Fruit fly (Drosophila melanogaster) whole organism, prepupa: ENCODE data around the gene Dhc62B.

ENCODE experiments used
- CG10631 ChIP-seq: fragments of 200-800 bp; sonication (Bioruptor generic); optimal IDR thresholded peaks from 2 replicates; lab custom pipeline; 2016; ENCODE audit warnings: missing biosample characterization, missing genetic modification characterization
- CG10669 ChIP-seq: fragments of 200-800 bp; sonication (Bioruptor generic); optimal IDR thresholded peaks from 3 replicates; lab custom pipeline; 2018; ENCODE audit warnings: missing biosample characterization, mild to moderate bottlenecking, missing genetic modification characterization, moderate library complexity
- CG11762 ChIP-seq: fragments of 200-800 bp; sonication (Bioruptor generic); optimal IDR thresholded peaks from 3 replicates; lab custom pipeline; 2016; ENCODE audit warnings: missing biosample characterization, missing genetic modification characterization; ENCODE audit not compliant: insufficient read depth
- CG15336 ChIP-seq: fragments of 200-800 bp; sonication (Bioruptor generic); IDR thresholded peaks from 2 replicates; pipeline ENCODE4 v1.3.6; 2022; ENCODE audit warnings: missing biosample characterization, missing genetic modification characterization
- CG32006 ChIP-seq: fragments of 200-800 bp; sonication (Bioruptor generic); optimal IDR thresholded peaks from 3 replicates; lab custom pipeline; 2017; ENCODE audit warnings: missing biosample characterization, mild to moderate bottlenecking, missing genetic modification characterization
- CG34406 ChIP-seq: fragments of 200-800 bp; sonication (Bioruptor generic); optimal IDR thresholded peaks from 3 replicates; lab custom pipeline; 2016; ENCODE audit warnings: missing biosample characterization, missing genetic modification characterization
- CG3919 ChIP-seq: fragments of 200-800 bp; sonication (Bioruptor generic); optimal IDR thresholded peaks from 3 replicates; lab custom pipeline; 2016; ENCODE audit warnings: missing biosample characterization, missing genetic modification characterization
- CG4318 ChIP-seq: fragments of 200-800 bp; sonication (Bioruptor generic); optimal IDR thresholded peaks from 3 replicates; lab custom pipeline; 2017; ENCODE audit warnings: missing biosample characterization, mild to moderate bottlenecking, missing genetic modification characterization
- CG6276 ChIP-seq: fragments of 200-800 bp; sonication (Bioruptor generic); optimal IDR thresholded peaks from 2 replicates; lab custom pipeline; 2017; ENCODE audit warnings: missing biosample characterization, mild to moderate bottlenecking, missing genetic modification characterization
- CG6808 ChIP-seq: fragments of 200-800 bp; sonication (Bioruptor generic); optimal IDR thresholded peaks from 3 replicates; lab custom pipeline; 2017; ENCODE audit warnings: missing biosample characterization, missing genetic modification characterization, mild to moderate bottlenecking, moderate library complexity, missing genetic modification reagents
- CG8119 ChIP-seq: fragments of 200-800 bp; sonication (Bioruptor generic); IDR thresholded peaks from 3 replicates; pipeline ENCODE4 v1.3.6; 2022; ENCODE audit warnings: missing biosample characterization, missing genetic modification characterization
- CG9139 ChIP-seq: fragments of 200-800 bp; sonication (Bioruptor generic); optimal IDR thresholded peaks from 3 replicates; lab custom pipeline; 2017; ENCODE audit warnings: missing biosample characterization, mild to moderate bottlenecking, missing genetic modification characterization
- Eip75B ChIP-seq: fragments of 200-800 bp; sonication (Bioruptor generic); optimal IDR thresholded peaks from 3 replicates; lab custom pipeline; 2016; ENCODE audit warnings: missing biosample characterization, missing genetic modification characterization
- Eip78C ChIP-seq: fragments of 200-800 bp; sonication (Bioruptor generic); peaks from one replicate; lab custom pipeline; 2016; ENCODE audit warnings: missing biosample characterization, missing genetic modification characterization
- Gug ChIP-seq: fragments of 200-800 bp; sonication (Bioruptor generic); IDR thresholded peaks from 2 replicates; pipeline ENCODE4 v1.3.6; 2022; ENCODE audit warnings: missing biosample characterization, missing genetic modification characterization
- Met ChIP-seq: fragments of 200-800 bp; sonication (Bioruptor generic); optimal IDR thresholded peaks from 3 replicates; lab custom pipeline; 2016; ENCODE audit warnings: missing biosample characterization, missing genetic modification characterization
- Smox ChIP-seq: fragments of 200-800 bp; sonication (Bioruptor generic); optimal IDR thresholded peaks from 3 replicates; lab custom pipeline; 2016; ENCODE audit warnings: missing biosample characterization, missing genetic modification characterization
- acj6 ChIP-seq: fragments of 200-800 bp; sonication (Bioruptor generic); optimal IDR thresholded peaks from 3 replicates; lab custom pipeline; 2016; ENCODE audit warnings: missing biosample characterization, missing genetic modification characterization
- cyc ChIP-seq: fragments of 200-800 bp; sonication (Bioruptor generic); optimal IDR thresholded peaks from 3 replicates; lab custom pipeline; 2016; ENCODE audit warnings: missing biosample characterization, missing genetic modification characterization
- dac ChIP-seq: fragments of 200-800 bp; sonication (Bioruptor generic); optimal IDR thresholded peaks from 2 replicates; lab custom pipeline; 2017; ENCODE audit warnings: missing biosample characterization, mild to moderate bottlenecking, missing genetic modification characterization
- esn ChIP-seq: fragments of 200-800 bp; sonication (Bioruptor generic); optimal IDR thresholded peaks from 2 replicates; lab custom pipeline; 2016; ENCODE audit warnings: missing biosample characterization, mild to moderate bottlenecking, missing genetic modification characterization, moderate library complexity
- fd59A ChIP-seq: fragments of 200-800 bp; sonication (Bioruptor generic); optimal IDR thresholded peaks from 2 replicates; lab custom pipeline; 2017; ENCODE audit warnings: missing biosample characterization, mild to moderate bottlenecking, missing genetic modification characterization, missing genetic modification reagents
- fkh ChIP-seq: fragments of 200-800 bp; sonication (Bioruptor generic); optimal IDR thresholded peaks from 3 replicates; lab custom pipeline; 2017; ENCODE audit warnings: missing biosample characterization, mild to moderate bottlenecking, missing genetic modification characterization, moderate library complexity
- pdm3 ChIP-seq: fragments of 200-800 bp; sonication (Bioruptor generic); optimal IDR thresholded peaks from 3 replicates; lab custom pipeline; 2016; ENCODE audit warnings: missing biosample characterization, missing genetic modification characterization
- salr ChIP-seq, 2 experiments: fragments of 200-800 bp; sonication (Bioruptor generic); optimal IDR thresholded peaks; 3 replicates each; lab custom pipeline; 2016 to 2018; ENCODE audit warnings: missing biosample characterization in 2 of 2, missing genetic modification characterization in 2 of 2, mild to moderate bottlenecking in 1 of 2
- spab ChIP-seq: fragments of 200-800 bp; sonication (Bioruptor generic); optimal IDR thresholded peaks from 2 replicates; lab custom pipeline; 2017; ENCODE audit warnings: missing biosample characterization, mild to moderate bottlenecking, missing genetic modification characterization, missing genetic modification reagents
- ss ChIP-seq, 2 experiments: fragments of 200-800 bp; sonication (Bioruptor generic); optimal IDR thresholded peaks; 2 replicates in 1 of 2; 3 replicates in 1 of 2; lab custom pipeline; 2017 to 2018; ENCODE audit warnings: mild to moderate bottlenecking in 2 of 2, missing biosample characterization in 2 of 2, missing genetic modification characterization in 2 of 2, moderate library complexity in 1 of 2
- svp ChIP-seq: fragments of 200-800 bp; sonication (Bioruptor generic); peaks from one replicate; lab custom pipeline; 2016; ENCODE audit warnings: missing biosample characterization, missing genetic modification characterization
- vri ChIP-seq: fragments of 200-800 bp; sonication (Bioruptor generic); optimal IDR thresholded peaks from 3 replicates; lab custom pipeline; 2016; ENCODE audit warnings: missing biosample characterization, mild to moderate bottlenecking, missing genetic modification characterization

The Dhc62B gene

DNA sequence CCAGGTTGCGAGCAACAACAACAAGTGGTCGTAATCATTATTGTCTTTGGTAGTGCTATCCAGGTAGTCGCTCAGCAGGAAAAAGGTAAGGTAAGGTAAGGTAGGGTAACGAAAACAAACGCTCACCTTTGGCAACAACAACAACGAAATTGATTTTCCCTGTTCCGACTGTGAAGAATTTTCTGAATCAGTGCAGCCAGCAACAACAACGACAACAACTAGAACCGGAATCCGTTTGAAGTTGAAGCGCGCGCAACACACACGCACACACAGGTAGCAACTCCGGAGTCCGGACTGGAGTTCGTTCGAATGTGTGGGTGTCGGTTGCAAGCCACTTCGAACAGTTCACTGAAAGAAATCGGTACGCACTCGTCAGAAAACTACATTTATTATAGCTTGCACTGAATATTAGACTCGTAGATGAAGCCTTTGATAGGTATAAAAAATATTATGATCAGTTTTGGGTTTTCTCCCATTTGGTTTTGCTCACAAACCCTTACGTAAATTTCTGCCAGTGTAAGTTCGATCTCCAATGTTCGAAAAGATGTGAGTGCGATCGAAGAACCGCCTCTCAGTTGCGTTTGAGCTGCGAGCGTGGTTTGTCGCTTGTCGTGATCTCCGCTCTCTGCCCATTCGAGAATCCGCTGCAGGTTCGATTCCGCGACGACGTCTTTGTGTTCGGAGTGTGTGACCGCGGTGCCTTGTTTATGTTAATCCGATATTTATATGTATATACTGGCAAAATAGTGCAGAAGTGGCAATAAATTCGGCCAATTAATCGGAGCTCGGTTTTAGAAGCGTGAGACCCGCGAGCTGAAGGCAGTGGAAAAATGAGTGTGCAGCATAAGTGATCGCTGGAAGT is 25.0 kb downstream of the Dhc62B start, which contains the start of gene CG13921 (continued):
- TF ChIP-seq CG3919 (GFP tag; lab: Kevin White, UChicago) (peak; percentile 100), CG10631 (GFP tag; lab: Kevin White, UChicago) (peak; percentile 100), CG32006 (GFP tag; lab: Kevin White, UChicago) (peak; percentile 100), ss (GFP tag; optimal IDR thresholded peaks at IDR 0.05; lab: Kevin White, UChicago) (peak; percentile 99), esn (peak; percentile 100), spab (GFP tag; lab: Kevin White, UChicago) (peak; percentile 100), CG11762 (GFP tag; lab: Kevin White, UChicago) (peak; percentile 100), CG6276 (peak; percentile 99), Eip75B (GFP tag; lab: Kevin White, UChicago) (peak; percentile 100), dac (GFP tag; lab: Kevin White, UChicago) (peak; percentile 99), Smox (GFP tag; lab: Kevin White, UChicago) (peak; percentile 99), salr (GFP tag; optimal IDR thresholded peaks at IDR 0.05; lab: Kevin White, UChicago) (peak; percentile 98 to 99), CG15336 (GFP tag; lab: Robert Waterston, UW) (peak; percentile 100), CG9139 (GFP tag; lab: Kevin White, UChicago) (peak; percentile 99), pdm3 (GFP tag; lab: Kevin White, UChicago) (peak; percentile 100), CG4318 (GFP tag; lab: Kevin White, UChicago) (peak; percentile 99)
- TF ChIP-seq, all 60 proteins: peak for 60

DNA sequence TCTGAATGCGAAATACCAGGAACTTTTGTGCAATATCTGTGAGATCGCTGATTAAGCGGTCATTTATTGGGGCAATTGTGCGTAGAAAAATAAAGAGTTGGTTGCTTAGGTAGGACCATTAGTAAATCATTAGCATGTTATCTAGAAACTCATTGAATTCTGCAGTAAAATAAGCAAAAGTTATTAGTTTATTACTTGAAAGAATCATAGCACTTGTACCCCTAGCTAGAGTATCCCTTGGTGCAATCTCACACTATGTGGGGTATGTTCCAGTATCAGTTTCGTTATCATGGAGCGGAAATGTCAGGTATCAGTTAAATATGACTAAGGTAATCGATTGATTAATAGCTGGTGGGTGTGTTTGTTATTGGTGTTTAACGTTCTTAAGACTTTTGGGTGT is 26.1 kb downstream of the Dhc62B start:
- TF ChIP-seq vri (GFP tag; lab: Kevin White, UChicago) (peak; percentile 34), fkh (GFP tag; lab: Kevin White, UChicago) (no peak)

DNA sequence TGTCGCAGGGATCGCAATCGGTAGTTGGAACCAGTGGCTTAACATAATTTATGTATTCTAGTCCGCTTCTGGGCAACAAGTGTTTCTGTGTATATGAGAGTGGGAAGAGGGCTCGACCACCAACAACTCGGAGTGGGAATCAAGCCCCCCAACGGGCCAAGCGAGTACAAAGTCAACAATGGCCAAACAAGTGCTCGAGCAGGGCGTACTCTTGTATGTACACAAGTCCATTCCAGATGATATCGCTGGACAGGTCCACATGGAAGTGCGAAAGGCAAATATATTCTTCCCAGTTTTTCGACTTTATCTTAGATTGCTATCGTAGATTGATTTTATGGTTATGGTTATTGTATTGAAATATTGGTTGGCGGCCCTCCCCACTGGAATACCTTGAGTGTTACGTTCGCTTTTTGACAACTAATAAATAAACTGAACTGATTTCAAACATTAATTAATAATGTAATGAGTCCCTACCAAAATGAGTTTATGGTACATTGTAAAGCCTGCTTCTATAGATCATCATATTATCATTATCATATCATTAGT is 28.9 kb downstream of the Dhc62B start:
- TF ChIP-seq fkh (GFP tag; lab: Kevin White, UChicago) (peak; percentile 90), svp (peak; percentile 43), CG8119 (GFP tag; lab: Robert Waterston, UW) (no peak), Gug (no peak), Eip78C (GFP tag; lab: Kevin White, UChicago) (peak; percentile 45), CG10669 (GFP tag; lab: Kevin White, UChicago) (no peak), CG6808 (GFP tag; lab: Kevin White, UChicago) (no peak), cyc (GFP tag; lab: Kevin White, UChicago) (no peak), fd59A (peak; percentile 11)

DNA sequence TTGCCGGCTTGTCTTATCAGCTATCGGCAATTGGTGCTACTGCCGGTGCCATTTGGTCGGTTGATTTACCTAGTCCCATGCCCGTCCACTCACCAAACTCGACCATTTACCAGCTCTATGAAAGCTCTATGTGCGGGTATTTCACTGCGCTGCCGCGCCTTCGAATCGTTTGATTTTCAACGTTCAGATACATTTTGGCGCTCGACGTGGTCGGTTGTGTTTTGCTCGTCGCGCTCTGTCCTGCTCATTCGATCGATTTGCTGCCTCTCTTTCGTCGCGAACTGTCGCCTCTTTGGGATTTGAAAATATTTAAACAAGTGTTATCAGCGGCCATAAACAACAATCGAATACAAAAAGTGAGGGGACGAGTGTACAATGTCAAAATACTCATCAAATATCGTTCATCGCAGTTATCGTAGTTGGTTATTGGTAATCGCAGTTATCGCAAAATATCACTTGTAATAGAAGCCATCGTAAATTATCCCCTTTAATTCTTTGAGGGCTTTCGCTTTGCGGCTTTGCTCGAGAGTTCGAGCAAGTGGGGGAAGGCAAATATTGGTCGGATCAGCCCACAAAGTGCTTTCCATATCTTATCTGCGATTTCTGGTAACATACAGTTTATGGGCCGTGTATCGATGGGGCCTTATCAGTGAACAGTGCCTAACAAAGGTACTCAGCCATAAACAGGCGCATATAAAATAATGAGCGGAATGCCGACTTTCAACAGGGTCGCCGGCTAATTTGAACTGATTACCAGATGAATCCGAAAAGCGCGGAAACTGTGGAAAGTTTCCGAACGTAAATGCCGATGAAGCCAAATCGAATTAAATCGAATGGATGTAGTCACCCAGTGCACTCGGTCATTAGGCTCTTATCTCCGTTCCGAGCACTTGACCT is 29.7 kb downstream of the Dhc62B start:
- TF ChIP-seq Eip78C (GFP tag; lab: Kevin White, UChicago) (peak; percentile 22), CG8119 (GFP tag; lab: Robert Waterston, UW) (no peak), svp (peak; percentile 88), Met (GFP tag; lab: Kevin White, UChicago) (no peak), acj6 (GFP tag; lab: Kevin White, UChicago) (no peak), salr (GFP tag; optimal IDR thresholded peaks at IDR 0.05; lab: Kevin White, UChicago) (no peak), vri (GFP tag; lab: Kevin White, UChicago) (peak; percentile 60), fkh (GFP tag; lab: Kevin White, UChicago) (peak; percentile 55), CG10669 (GFP tag; lab: Kevin White, UChicago) (no peak), CG34406 (no peak)
